Worm (Caenorhabditis elegans) whole organism, late embryonic: ENCODE measurements around the gene imp-2.

Source experiments
- ama-1 ChIP-seq: fragments of 150-350 bp; optimal IDR thresholded peaks from 2 replicates; lab custom pipeline; 2014
- ceh-45 ChIP-seq: fragments of 200-800 bp; sonication (Bioruptor generic); IDR thresholded peaks from 2 replicates; pipeline ENCODE4 v1.3.6; 2022; ENCODE audit warnings: missing genetic modification reagents, missing genetic modification characterization, missing compliant biosample characterization
- ceh-9 ChIP-seq: sonication (generic microtip); optimal IDR thresholded peaks from 2 replicates; lab custom pipeline; 2016; ENCODE audit warnings: mild to moderate bottlenecking, missing genetic modification characterization, inconsistent platforms, missing compliant biosample characterization
- fkh-6 ChIP-seq: sonication (generic microtip); optimal IDR thresholded peaks from 2 replicates; lab custom pipeline; 2016; ENCODE audit warnings: missing genetic modification characterization, missing compliant biosample characterization
- lin-11 ChIP-seq: fragments of 200-800 bp; sonication (Bioruptor generic); optimal IDR thresholded peaks from 2 replicates; lab custom pipeline; 2018; ENCODE audit warnings: mild to moderate bottlenecking, missing genetic modification characterization, missing compliant biosample characterization
- nfya-1 ChIP-seq: sonication (generic microtip); optimal IDR thresholded peaks from 2 replicates; lab custom pipeline; 2017; ENCODE audit warnings: missing genetic modification characterization, mild to moderate bottlenecking, missing compliant biosample characterization, antibody characterized with exemption, moderate library complexity
- nhr-11 ChIP-seq: fragments of 150-350 bp; optimal IDR thresholded peaks from 2 replicates; lab custom pipeline; 2014; ENCODE audit warnings: missing biosample characterization, missing genetic modification characterization
- tbx-2 ChIP-seq: sonication (generic microtip); optimal IDR thresholded peaks from 2 replicates; lab custom pipeline; 2016; ENCODE audit warnings: missing genetic modification characterization, missing compliant biosample characterization

DNA sequence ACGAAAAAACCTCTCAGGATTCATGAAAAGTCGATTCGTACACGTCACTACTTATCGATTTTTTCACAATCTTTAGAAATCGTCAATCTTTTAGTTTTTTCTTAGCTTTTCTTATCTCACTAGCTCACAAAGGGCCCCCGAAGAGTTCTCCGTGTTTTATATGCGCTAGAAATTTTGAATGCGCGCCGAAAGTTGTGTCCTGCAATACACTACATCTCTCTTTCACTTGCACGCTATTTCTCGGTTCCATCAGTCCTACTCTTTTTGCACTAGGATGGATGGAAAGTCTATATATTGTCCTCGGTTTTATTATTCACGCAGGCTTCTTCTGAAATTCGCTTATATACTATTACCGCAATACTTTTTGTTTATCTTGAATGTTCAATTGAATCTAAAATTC lies 6.9 kb upstream of the imp-2 start:
- TF ChIP-seq ceh-45 (GFP tag; lab: Robert Waterston, UW) (no peak), ceh-9 (no peak), lin-11 (tag; lab: Kevin White, UChicago) (no peak), fkh-6 (tag; lab: Kevin White, UChicago) (no peak), tbx-2 (tag; lab: Kevin White, UChicago) (no peak), nfya-1 (tag; lab: Kevin White, UChicago) (no peak), nhr-11 (tag; lab: Kevin White, UChicago) (no peak), ama-1 (lab: Kevin White, UChicago) (no peak)
